Fruit fly (Drosophila melanogaster) whole organism, prepupa: ENCODE measurements around the gene CG13937.

ENCODE experiments used
- Blimp-1 ChIP-seq: fragments of 200-800 bp; sonication (Bioruptor generic); optimal IDR thresholded peaks from 3 replicates; lab custom pipeline; 2017; ENCODE audit warnings: missing biosample characterization, missing genetic modification characterization, mild to moderate bottlenecking, moderate library complexity, missing genetic modification reagents
- CG10669 ChIP-seq: fragments of 200-800 bp; sonication (Bioruptor generic); optimal IDR thresholded peaks from 3 replicates; lab custom pipeline; 2018; ENCODE audit warnings: missing biosample characterization, mild to moderate bottlenecking, missing genetic modification characterization, moderate library complexity
- CG11294 ChIP-seq: fragments of 200-800 bp; sonication (Bioruptor generic); IDR thresholded peaks from 2 replicates; pipeline ENCODE4 v1.3.6; 2022; ENCODE audit warnings: missing biosample characterization, missing genetic modification characterization
- CG11762 ChIP-seq: fragments of 200-800 bp; sonication (Bioruptor generic); optimal IDR thresholded peaks from 3 replicates; lab custom pipeline; 2016; ENCODE audit warnings: missing biosample characterization, missing genetic modification characterization; ENCODE audit not compliant: insufficient read depth
- CG11902 ChIP-seq: fragments of 200-800 bp; sonication (Bioruptor generic); optimal IDR thresholded peaks from 3 replicates; lab custom pipeline; 2016; ENCODE audit warnings: missing biosample characterization, missing genetic modification characterization
- CG15336 ChIP-seq: fragments of 200-800 bp; sonication (Bioruptor generic); IDR thresholded peaks from 2 replicates; pipeline ENCODE4 v1.3.6; 2022; ENCODE audit warnings: missing biosample characterization, missing genetic modification characterization
- CG1621 ChIP-seq: fragments of 200-800 bp; sonication (Bioruptor generic); optimal IDR thresholded peaks from 3 replicates; lab custom pipeline; 2018; ENCODE audit warnings: missing biosample characterization, mild to moderate bottlenecking, missing genetic modification characterization
- CG16779 ChIP-seq: fragments of 200-800 bp; sonication (Bioruptor generic); optimal IDR thresholded peaks from 3 replicates; lab custom pipeline; 2017; ENCODE audit warnings: missing biosample characterization, mild to moderate bottlenecking, missing genetic modification characterization
- CG31627 ChIP-seq: fragments of 200-800 bp; sonication (Bioruptor generic); optimal IDR thresholded peaks from 3 replicates; lab custom pipeline; 2016; ENCODE audit warnings: missing biosample characterization, missing genetic modification characterization
- CG32006 ChIP-seq: fragments of 200-800 bp; sonication (Bioruptor generic); optimal IDR thresholded peaks from 3 replicates; lab custom pipeline; 2017; ENCODE audit warnings: missing biosample characterization, mild to moderate bottlenecking, missing genetic modification characterization
- CG3919 ChIP-seq: fragments of 200-800 bp; sonication (Bioruptor generic); optimal IDR thresholded peaks from 3 replicates; lab custom pipeline; 2016; ENCODE audit warnings: missing biosample characterization, missing genetic modification characterization
- CG6163 ChIP-seq: fragments of 200-800 bp; sonication (Bioruptor generic); IDR thresholded peaks from 3 replicates; pipeline ENCODE4 v1.3.6; 2022; ENCODE audit warnings: missing biosample characterization, missing genetic modification characterization
- CG6276 ChIP-seq: fragments of 200-800 bp; sonication (Bioruptor generic); optimal IDR thresholded peaks from 2 replicates; lab custom pipeline; 2017; ENCODE audit warnings: missing biosample characterization, mild to moderate bottlenecking, missing genetic modification characterization
- CG6792 ChIP-seq: fragments of 200-800 bp; sonication (Bioruptor generic); optimal IDR thresholded peaks from 3 replicates; lab custom pipeline; 2016; ENCODE audit warnings: missing biosample characterization, missing genetic modification characterization
- CG6808 ChIP-seq: fragments of 200-800 bp; sonication (Bioruptor generic); optimal IDR thresholded peaks from 3 replicates; lab custom pipeline; 2017; ENCODE audit warnings: missing biosample characterization, missing genetic modification characterization, mild to moderate bottlenecking, moderate library complexity, missing genetic modification reagents
- CG6854 ChIP-seq: fragments of 200-800 bp; sonication (Bioruptor generic); optimal IDR thresholded peaks from 2 replicates; lab custom pipeline; 2017; ENCODE audit warnings: missing biosample characterization, mild to moderate bottlenecking, missing genetic modification characterization
- CG7368 ChIP-seq: fragments of 200-800 bp; sonication (Bioruptor generic); optimal IDR thresholded peaks from 3 replicates; lab custom pipeline; 2016; ENCODE audit warnings: missing biosample characterization, missing genetic modification characterization
- CG8119 ChIP-seq: fragments of 200-800 bp; sonication (Bioruptor generic); IDR thresholded peaks from 3 replicates; pipeline ENCODE4 v1.3.6; 2022; ENCODE audit warnings: missing biosample characterization, missing genetic modification characterization
- CG8319 ChIP-seq: fragments of 200-800 bp; sonication (Bioruptor generic); optimal IDR thresholded peaks from 3 replicates; lab custom pipeline; 2016; ENCODE audit warnings: missing biosample characterization, missing genetic modification characterization
- CG8632 ChIP-seq: fragments of 200-800 bp; sonication (Bioruptor generic); optimal IDR thresholded peaks from 3 replicates; lab custom pipeline; 2016; ENCODE audit warnings: missing biosample characterization, missing genetic modification characterization
- CG9139 ChIP-seq: fragments of 200-800 bp; sonication (Bioruptor generic); optimal IDR thresholded peaks from 3 replicates; lab custom pipeline; 2017; ENCODE audit warnings: missing biosample characterization, mild to moderate bottlenecking, missing genetic modification characterization
- Eip75B ChIP-seq: fragments of 200-800 bp; sonication (Bioruptor generic); optimal IDR thresholded peaks from 3 replicates; lab custom pipeline; 2016; ENCODE audit warnings: missing biosample characterization, missing genetic modification characterization
- Eip78C ChIP-seq: fragments of 200-800 bp; sonication (Bioruptor generic); peaks from one replicate; lab custom pipeline; 2016; ENCODE audit warnings: missing biosample characterization, missing genetic modification characterization
- Ets21C ChIP-seq: fragments of 200-800 bp; sonication (Bioruptor generic); optimal IDR thresholded peaks from 3 replicates; lab custom pipeline; 2016; ENCODE audit warnings: missing biosample characterization, missing genetic modification characterization
- Ets96B ChIP-seq: fragments of 200-800 bp; optimal IDR thresholded peaks from 2 replicates; lab custom pipeline; 2019; ENCODE audit warnings: missing biosample characterization, mild to moderate bottlenecking, missing genetic modification characterization, moderate library complexity
- Gug ChIP-seq: fragments of 200-800 bp; sonication (Bioruptor generic); IDR thresholded peaks from 2 replicates; pipeline ENCODE4 v1.3.6; 2022; ENCODE audit warnings: missing biosample characterization, missing genetic modification characterization
- Hr38 ChIP-seq: sonication (Bioruptor generic); optimal IDR thresholded peaks from 2 replicates; lab custom pipeline; 2016; ENCODE audit warnings: missing biosample characterization, missing genetic modification characterization
- Hr39 ChIP-seq: fragments of 200-800 bp; sonication (Bioruptor generic); optimal IDR thresholded peaks from 2 replicates; lab custom pipeline; 2016; ENCODE audit warnings: missing biosample characterization, missing genetic modification characterization
- Met ChIP-seq: fragments of 200-800 bp; sonication (Bioruptor generic); optimal IDR thresholded peaks from 3 replicates; lab custom pipeline; 2016; ENCODE audit warnings: missing biosample characterization, missing genetic modification characterization
- OdsH ChIP-seq: fragments of 200-800 bp; sonication (Bioruptor generic); optimal IDR thresholded peaks from 3 replicates; lab custom pipeline; 2016; ENCODE audit warnings: missing biosample characterization, missing genetic modification characterization
- Smox ChIP-seq: fragments of 200-800 bp; sonication (Bioruptor generic); optimal IDR thresholded peaks from 3 replicates; lab custom pipeline; 2016; ENCODE audit warnings: missing biosample characterization, missing genetic modification characterization
- Sox102F ChIP-seq: fragments of 200-800 bp; sonication (Bioruptor generic); optimal IDR thresholded peaks from 2 replicates; lab custom pipeline; 2016; ENCODE audit warnings: missing biosample characterization, mild to moderate bottlenecking, missing genetic modification characterization
- Sox15 ChIP-seq: fragments of 200-800 bp; sonication (Bioruptor generic); optimal IDR thresholded peaks from 3 replicates; lab custom pipeline; 2016; ENCODE audit warnings: missing biosample characterization, missing genetic modification characterization
- achi ChIP-seq: fragments of 200-800 bp; sonication (Bioruptor generic); optimal IDR thresholded peaks from 3 replicates; lab custom pipeline; 2016; ENCODE audit warnings: missing biosample characterization, missing genetic modification characterization
- acj6 ChIP-seq: fragments of 200-800 bp; sonication (Bioruptor generic); optimal IDR thresholded peaks from 3 replicates; lab custom pipeline; 2016; ENCODE audit warnings: missing biosample characterization, missing genetic modification characterization
- cyc ChIP-seq: fragments of 200-800 bp; sonication (Bioruptor generic); optimal IDR thresholded peaks from 3 replicates; lab custom pipeline; 2016; ENCODE audit warnings: missing biosample characterization, missing genetic modification characterization
- dac ChIP-seq: fragments of 200-800 bp; sonication (Bioruptor generic); optimal IDR thresholded peaks from 2 replicates; lab custom pipeline; 2017; ENCODE audit warnings: missing biosample characterization, mild to moderate bottlenecking, missing genetic modification characterization
- dsx ChIP-seq: fragments of 200-800 bp; optimal IDR thresholded peaks from 3 replicates; lab custom pipeline; 2019; ENCODE audit warnings: missing biosample characterization, mild to moderate bottlenecking, missing genetic modification characterization, moderate library complexity; ENCODE audit not compliant: poor library complexity, severe bottlenecking
- eg ChIP-seq: fragments of 200-800 bp; sonication (Bioruptor generic); IDR thresholded peaks from 3 replicates; pipeline ENCODE4 v1.3.6; 2022; ENCODE audit warnings: missing biosample characterization, missing genetic modification characterization
- esn ChIP-seq: fragments of 200-800 bp; sonication (Bioruptor generic); optimal IDR thresholded peaks from 2 replicates; lab custom pipeline; 2016; ENCODE audit warnings: missing biosample characterization, mild to moderate bottlenecking, missing genetic modification characterization, moderate library complexity
- fd59A ChIP-seq: fragments of 200-800 bp; sonication (Bioruptor generic); optimal IDR thresholded peaks from 2 replicates; lab custom pipeline; 2017; ENCODE audit warnings: missing biosample characterization, mild to moderate bottlenecking, missing genetic modification characterization, missing genetic modification reagents
- fd85E ChIP-seq: fragments of 200-800 bp; sonication (Bioruptor generic); optimal IDR thresholded peaks from 3 replicates; lab custom pipeline; 2016; ENCODE audit warnings: missing biosample characterization, missing genetic modification characterization
- fkh ChIP-seq: fragments of 200-800 bp; sonication (Bioruptor generic); optimal IDR thresholded peaks from 3 replicates; lab custom pipeline; 2017; ENCODE audit warnings: missing biosample characterization, mild to moderate bottlenecking, missing genetic modification characterization, moderate library complexity
- net ChIP-seq: fragments of 200-800 bp; sonication (Bioruptor generic); optimal IDR thresholded peaks from 3 replicates; lab custom pipeline; 2016; ENCODE audit warnings: missing biosample characterization, missing genetic modification characterization
- salr ChIP-seq, 2 experiments: fragments of 200-800 bp; sonication (Bioruptor generic); optimal IDR thresholded peaks; 3 replicates each; lab custom pipeline; 2016 to 2018; ENCODE audit warnings: missing biosample characterization in 2 of 2, missing genetic modification characterization in 2 of 2, mild to moderate bottlenecking in 1 of 2
- spab ChIP-seq: fragments of 200-800 bp; sonication (Bioruptor generic); optimal IDR thresholded peaks from 2 replicates; lab custom pipeline; 2017; ENCODE audit warnings: missing biosample characterization, mild to moderate bottlenecking, missing genetic modification characterization, missing genetic modification reagents
- ss ChIP-seq, 2 experiments: fragments of 200-800 bp; sonication (Bioruptor generic); optimal IDR thresholded peaks; 2 replicates in 1 of 2; 3 replicates in 1 of 2; lab custom pipeline; 2017 to 2018; ENCODE audit warnings: mild to moderate bottlenecking in 2 of 2, missing biosample characterization in 2 of 2, missing genetic modification characterization in 2 of 2, moderate library complexity in 1 of 2

Gene CG13937

DNA sequence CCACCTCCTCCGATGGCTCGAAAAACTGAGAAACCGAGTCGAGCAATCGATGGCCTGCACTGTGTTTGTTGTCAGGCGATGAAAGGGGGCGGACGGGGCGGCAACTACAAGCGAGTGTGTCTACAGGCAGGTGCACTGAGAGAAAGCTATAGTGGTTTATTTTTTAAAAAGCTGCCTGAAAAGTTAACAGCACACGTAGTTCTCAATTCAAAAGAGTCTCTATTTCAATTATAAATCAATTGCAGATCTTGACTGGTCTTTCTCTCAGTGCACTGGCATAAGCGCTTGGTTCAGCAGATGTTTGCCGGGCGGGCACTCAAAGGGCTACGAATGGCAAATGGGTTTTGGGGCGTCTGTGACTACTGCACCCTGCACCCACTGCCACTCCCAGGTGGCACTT, 2.1 kb downstream of the CG13937 start (continued):
- TF ChIP-seq CG3919 (GFP tag; lab: Kevin White, UChicago), result peak; percentile 69
- TF ChIP-seq CG7368, result peak; percentile 33
- TF ChIP-seq Sox102F, result no peak
- peak; percentile 57 for TF ChIP-seq CG11294 (GFP tag; lab: Robert Waterston, UW)
- peak; percentile 40 for TF ChIP-seq CG10669
- no peak for TF ChIP-seq CG8632 (GFP tag; lab: Kevin White, UChicago)
- TF ChIP-seq cyc (GFP tag; lab: Kevin White, UChicago), result peak; percentile 15
- TF ChIP-seq CG11762, result peak; percentile 14
- no peak for TF ChIP-seq salr (GFP tag; optimal IDR thresholded peaks at IDR 0.05; lab: Kevin White, UChicago)
- TF ChIP-seq fd59A (GFP tag; lab: Kevin White, UChicago), result no peak
- TF ChIP-seq CG8319 (GFP tag; lab: Kevin White, UChicago), result no peak
- TF ChIP-seq CG1621 (tag; lab: Kevin White, UChicago), result no peak
- peak; percentile 51 for TF ChIP-seq Eip78C (GFP tag; lab: Kevin White, UChicago)
- no peak for TF ChIP-seq Hr39 (GFP tag; lab: Kevin White, UChicago)
- TF ChIP-seq Blimp-1 (GFP tag; lab: Kevin White, UChicago), result no peak
- TF ChIP-seq dsx (GFP tag; lab: Kevin White, UChicago), result peak; percentile 42
- no peak for TF ChIP-seq Smox (GFP tag; lab: Kevin White, UChicago)
- no peak for TF ChIP-seq esn (GFP tag; lab: Kevin White, UChicago)
- peak; percentile 51 for TF ChIP-seq CG6276 (GFP tag; lab: Kevin White, UChicago)
- no peak for TF ChIP-seq Sox15 (GFP tag; lab: Kevin White, UChicago)
- no peak for TF ChIP-seq Met (GFP tag; lab: Kevin White, UChicago)
- peak in 1 of 2 experiments; percentile 43 for TF ChIP-seq ss (GFP tag; optimal IDR thresholded peaks at IDR 0.05; lab: Kevin White, UChicago)
- TF ChIP-seq CG8119, result peak; percentile 46; the same call in 1 of the 3 replicates
- peak; percentile 38 for TF ChIP-seq CG6808 (GFP tag; lab: Kevin White, UChicago)
- TF ChIP-seq CG11902 (GFP tag; lab: Kevin White, UChicago), result peak; percentile 1
- no peak for TF ChIP-seq acj6 (GFP tag; lab: Kevin White, UChicago)
- TF ChIP-seq spab, result peak; percentile 39
- peak; percentile 25 for TF ChIP-seq Eip75B (GFP tag; lab: Kevin White, UChicago)
- peak; percentile 36 for TF ChIP-seq CG32006 (GFP tag; lab: Kevin White, UChicago)
- TF ChIP-seq CG6854 (GFP tag; lab: Kevin White, UChicago), result no peak
- TF ChIP-seq fkh (GFP tag; lab: Kevin White, UChicago), result no peak
- peak; percentile 84 for TF ChIP-seq eg (GFP tag; lab: Robert Waterston, UW)
- no peak for TF ChIP-seq CG16779 (tag; lab: Kevin White, UChicago)
- no peak for TF ChIP-seq net (GFP tag; lab: Kevin White, UChicago)
- peak; percentile 38; the same call in 1 of the 2 replicates for TF ChIP-seq CG15336 (GFP tag; lab: Robert Waterston, UW)
- TF ChIP-seq CG6163 (GFP tag; lab: Robert Waterston, UW), result peak; percentile 83
- TF ChIP-seq dac, result no peak
- TF ChIP-seq achi (GFP tag; lab: Kevin White, UChicago), result peak; percentile 52
- no peak for TF ChIP-seq Hr38 (GFP tag; lab: Kevin White, UChicago)

DNA sequence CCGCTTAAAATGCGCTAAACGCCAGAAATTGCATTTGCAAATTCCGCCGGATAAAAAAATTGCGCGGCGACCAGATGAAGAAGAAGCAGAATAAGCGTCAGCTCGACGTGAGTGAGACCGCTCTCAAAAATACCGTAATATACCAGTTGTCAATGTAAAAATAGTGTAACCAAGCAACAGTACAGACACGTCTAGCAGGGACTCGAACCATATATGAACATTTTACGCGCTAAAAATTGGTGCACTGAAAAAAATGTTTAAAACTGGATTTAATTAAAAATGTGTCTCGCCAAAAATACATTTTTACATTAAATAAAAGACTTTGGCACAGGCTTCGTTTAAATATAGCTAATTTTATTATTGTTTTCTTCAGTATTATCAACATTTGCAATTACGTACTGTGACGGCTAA, 6.6 kb downstream of the CG13937 start, which contains the start of gene dre4:
Gene dre4 (minus strand): TSS at position 98 of the 411 bp plus-strand sequence.
- TF ChIP-seq CG8319 (GFP tag; lab: Kevin White, UChicago) (peak; percentile 9), CG3919 (GFP tag; lab: Kevin White, UChicago) (no peak), achi (GFP tag; lab: Kevin White, UChicago) (peak; percentile 83), CG6792 (GFP tag; lab: Kevin White, UChicago) (peak; percentile 58), CG1621 (tag; lab: Kevin White, UChicago) (peak; percentile 100), CG9139 (GFP tag; lab: Kevin White, UChicago) (no peak), Hr39 (GFP tag; lab: Kevin White, UChicago) (peak; percentile 54), CG11294 (GFP tag; lab: Robert Waterston, UW) (peak; percentile 42; the same call in 1 of the 2 replicates), fd85E (GFP tag; lab: Kevin White, UChicago) (no peak), CG32006 (GFP tag; lab: Kevin White, UChicago) (peak; percentile 60), OdsH (no peak), acj6 (GFP tag; lab: Kevin White, UChicago) (no peak), Met (GFP tag; lab: Kevin White, UChicago) (no peak), CG6276 (GFP tag; lab: Kevin White, UChicago) (peak; percentile 62), Gug (GFP tag; lab: Robert Waterston, UW) (peak; percentile 22; the same call in 1 of the 2 replicates), Ets96B (tag; lab: Kevin White, UChicago) (peak; percentile 68), eg (GFP tag; lab: Robert Waterston, UW) (peak; percentile 86), Hr38 (GFP tag; lab: Kevin White, UChicago) (no peak), CG8119 (peak; percentile 78), Eip78C (GFP tag; lab: Kevin White, UChicago) (peak; percentile 80), CG15336 (GFP tag; lab: Robert Waterston, UW) (peak; percentile 76), CG10669 (no peak), cyc (GFP tag; lab: Kevin White, UChicago) (peak; percentile 71), CG31627 (peak; percentile 52), dsx (GFP tag; lab: Kevin White, UChicago) (peak; percentile 45), CG8632 (GFP tag; lab: Kevin White, UChicago) (peak; percentile 50), Ets21C (GFP tag; lab: Kevin White, UChicago) (peak; percentile 35), CG11902 (GFP tag; lab: Kevin White, UChicago) (peak; percentile 7)
